Fruit fly (Drosophila melanogaster) S2 (cell line): ENCODE data around the gene Dhc93AB.

Experiments
- CG8478 ChIP-seq: fragments of >200 bp; optimal IDR thresholded peaks from 2 replicates; lab custom pipeline; 2018
- CTCF ChIP-seq, 2 experiments: fragments of >200 bp; optimal IDR thresholded peaks; 2 replicates each; lab custom pipeline; 2018

dm6 chr3R:20976649-20977048 lies 65.7 kb downstream of the Dhc93AB start:
- TF ChIP-seq CTCF (optimal IDR thresholded peaks at IDR 0.05; lab: Kevin White, UChicago) (no peak), CG8478 (no peak)
